Worm (Caenorhabditis elegans) whole organism, L4 larva: ENCODE measurements around the gene pch-2.

Experiments
- D1046.2 ChIP-seq: fragments of 200-800 bp; sonication (Bioruptor generic); IDR thresholded peaks from 2 replicates; pipeline ENCODE4 v1.3.6; 2022; ENCODE audit warnings: missing genetic modification characterization, missing compliant biosample characterization
- F49E8.2 ChIP-seq: sonication (generic microtip); optimal IDR thresholded peaks from 2 replicates; lab custom pipeline; 2016; ENCODE audit warnings: missing compliant biosample characterization, mild to moderate bottlenecking, missing genetic modification characterization, borderline replicate concordance
- R02D3.7 ChIP-seq: fragments of 150-350 bp; sonication (generic microtip); optimal IDR thresholded peaks from 3 replicates; lab custom pipeline; 2014; ENCODE audit warnings: missing biosample characterization, missing genetic modification characterization
- T26A8.4 ChIP-seq: fragments of 200-800 bp; sonication (Bioruptor generic); IDR thresholded peaks from 2 replicates; pipeline ENCODE4 v1.3.6; 2022; ENCODE audit warnings: missing genetic modification characterization, missing compliant biosample characterization
- Y105C5A.15 ChIP-seq: fragments of 200-800 bp; sonication (Bioruptor generic); IDR thresholded peaks from 2 replicates; pipeline ENCODE4 v1.3.6; 2022; ENCODE audit warnings: missing genetic modification characterization, missing compliant biosample characterization
- Y48G9A.11 ChIP-seq: fragments of 200-800 bp; sonication (Bioruptor generic); IDR thresholded peaks from 2 replicates; pipeline ENCODE4 v1.3.6; 2022; ENCODE audit warnings: missing genetic modification reagents, missing genetic modification characterization, missing compliant biosample characterization
- Y5F2A.4 ChIP-seq: fragments of 200-800 bp; sonication (Bioruptor generic); optimal IDR thresholded peaks from 2 replicates; lab custom pipeline; 2018; ENCODE audit warnings: mild to moderate bottlenecking, missing genetic modification characterization, missing compliant biosample characterization
- ZK337.2 ChIP-seq: fragments of 200-800 bp; sonication (Bioruptor generic); IDR thresholded peaks from 2 replicates; pipeline ENCODE4 v1.3.6; 2022; ENCODE audit warnings: missing genetic modification reagents, missing genetic modification characterization, missing compliant biosample characterization
- aha-1 ChIP-seq: fragments of 150-350 bp; peaks from one replicate; lab custom pipeline; 2014; ENCODE audit warnings: missing biosample characterization, missing genetic modification characterization
- aly-2 ChIP-seq: sonication (generic microtip); optimal IDR thresholded peaks from 2 replicates; lab custom pipeline; 2018; ENCODE audit warnings: missing biosample characterization, missing genetic modification characterization
- ama-1 ChIP-seq: fragments of 150-350 bp; optimal IDR thresholded peaks from 2 replicates; lab custom pipeline; 2014; ENCODE audit warnings: inconsistent platforms, mixed read lengths
- ceh-62 ChIP-seq: sonication (generic microtip); optimal IDR thresholded peaks from 2 replicates; lab custom pipeline; 2017; ENCODE audit warnings: missing biosample characterization, missing genetic modification characterization
- ctbp-1 ChIP-seq: fragments of 200-800 bp; sonication (Bioruptor generic); IDR thresholded peaks from 2 replicates; pipeline ENCODE4 v1.3.6; 2022; ENCODE audit warnings: missing genetic modification reagents, missing genetic modification characterization, missing compliant biosample characterization
- daf-19 ChIP-seq: fragments of 200-800 bp; sonication (Bioruptor generic); conservative IDR thresholded peaks from 2 replicates; pipeline ENCODE4 v1.3.6; 2022; ENCODE audit warnings: missing genetic modification characterization, missing compliant biosample characterization
- dmd-6 ChIP-seq: fragments of 200-800 bp; sonication (Bioruptor generic); IDR thresholded peaks from 2 replicates; pipeline ENCODE4 v1.3.6; 2022; ENCODE audit warnings: missing genetic modification reagents, missing genetic modification characterization, missing compliant biosample characterization
- dpl-1 ChIP-seq: fragments of 150-350 bp; optimal IDR thresholded peaks from 2 replicates; lab custom pipeline; 2014; ENCODE audit warnings: missing biosample characterization, missing genetic modification reagents, missing genetic modification characterization
- duxl-1 ChIP-seq: sonication (generic microtip); optimal IDR thresholded peaks from 2 replicates; lab custom pipeline; 2016; ENCODE audit warnings: mild to moderate bottlenecking, missing genetic modification characterization, moderate library complexity, missing compliant biosample characterization; ENCODE audit not compliant: poor library complexity
- dve-1 ChIP-seq: sonication (generic microtip); optimal IDR thresholded peaks from 2 replicates; lab custom pipeline; 2017; ENCODE audit warnings: antibody characterized with exemption, mild to moderate bottlenecking, missing genetic modification characterization, missing compliant biosample characterization; ENCODE audit not compliant: insufficient read depth
- egl-27 ChIP-seq: sonication (generic microtip); optimal IDR thresholded peaks from 3 replicates; lab custom pipeline; 2017; ENCODE audit warnings: missing biosample characterization, missing genetic modification reagents, missing genetic modification characterization
- fos-1 ChIP-seq: fragments of 150-350 bp; optimal IDR thresholded peaks from 2 replicates; lab custom pipeline; 2014; ENCODE audit warnings: missing biosample characterization, missing genetic modification characterization
- gei-8 ChIP-seq: fragments of 200-800 bp; sonication (Bioruptor generic); optimal IDR thresholded peaks from 2 replicates; lab custom pipeline; 2018; ENCODE audit warnings: mild to moderate bottlenecking, missing genetic modification characterization, missing compliant biosample characterization
- hif-1 ChIP-seq, 2 experiments: sonication (generic microtip); optimal IDR thresholded peaks; 2 replicates each; lab custom pipeline; 2016 to 2017; ENCODE audit warnings: missing compliant biosample characterization in 2 of 2, missing genetic modification characterization in 2 of 2, missing genetic modification reagents in 2 of 2, missing genotype in 2 of 2, mild to moderate bottlenecking in 1 of 2
- hlh-11 ChIP-seq: fragments of 200-800 bp; sonication (Bioruptor generic); optimal IDR thresholded peaks from 2 replicates; lab custom pipeline; 2018; ENCODE audit warnings: mild to moderate bottlenecking, missing genetic modification characterization, missing compliant biosample characterization
- hlh-30 ChIP-seq: sonication (generic microtip); optimal IDR thresholded peaks from 2 replicates; lab custom pipeline; 2017; ENCODE audit warnings: antibody characterized with exemption, mild to moderate bottlenecking, missing genetic modification characterization, missing compliant biosample characterization; ENCODE audit not compliant: insufficient read depth
- jun-1 ChIP-seq: fragments of 150-350 bp; optimal IDR thresholded peaks from 2 replicates; lab custom pipeline; 2014; ENCODE audit warnings: missing biosample characterization, missing genetic modification reagents, missing genetic modification characterization
- lin-13 ChIP-seq: fragments of 150-350 bp; optimal IDR thresholded peaks from 2 replicates; lab custom pipeline; 2014; ENCODE audit warnings: missing biosample characterization, missing genetic modification reagents, missing genetic modification characterization
- lsy-2 ChIP-seq, 2 experiments: fragments of 150-350 bp in 1 of 2; sonication (generic microtip) in 1 of 2; optimal IDR thresholded peaks; 2 replicates each; lab custom pipeline; 2014 to 2017; ENCODE audit warnings: missing biosample characterization in 2 of 2, missing genetic modification characterization in 2 of 2
- mep-1 ChIP-seq: fragments of 150-350 bp; sonication (generic microtip); optimal IDR thresholded peaks from 3 replicates; lab custom pipeline; 2014; ENCODE audit warnings: missing biosample characterization, missing genetic modification characterization
- mes-2 ChIP-seq: sonication (generic microtip); optimal IDR thresholded peaks from 2 replicates; lab custom pipeline; 2016; ENCODE audit warnings: missing genotype, mild to moderate bottlenecking, missing genetic modification characterization, missing compliant biosample characterization; ENCODE audit not compliant: poor library complexity, severe bottlenecking
- mxl-2 ChIP-seq: fragments of 200-800 bp; sonication (Bioruptor generic); conservative IDR thresholded peaks from 2 replicates; pipeline ENCODE4 v1.3.6; 2022; ENCODE audit warnings: missing genetic modification reagents, missing genetic modification characterization, missing compliant biosample characterization
- nhr-11 ChIP-seq: fragments of 150-350 bp; optimal IDR thresholded peaks from 2 replicates; lab custom pipeline; 2014; ENCODE audit warnings: missing biosample characterization, missing genetic modification characterization
- nhr-111 ChIP-seq: fragments of 200-800 bp; sonication (Bioruptor generic); optimal IDR thresholded peaks from 2 replicates; lab custom pipeline; 2018; ENCODE audit warnings: mild to moderate bottlenecking, missing genetic modification characterization, missing compliant biosample characterization
- nhr-237 ChIP-seq: sonication (generic microtip); optimal IDR thresholded peaks from 2 replicates; lab custom pipeline; 2017; ENCODE audit warnings: missing biosample characterization, missing genetic modification characterization
- nhr-25 ChIP-seq: sonication (generic microtip); optimal IDR thresholded peaks from 2 replicates; lab custom pipeline; 2017; ENCODE audit warnings: missing genetic modification characterization, mild to moderate bottlenecking, missing compliant biosample characterization, antibody characterized with exemption, moderate library complexity, borderline replicate concordance; ENCODE audit not compliant: insufficient read depth
- nhr-28 ChIP-seq: fragments of 150-350 bp; optimal IDR thresholded peaks from 2 replicates; lab custom pipeline; 2014; ENCODE audit warnings: missing biosample characterization, missing genetic modification characterization
- nhr-6 ChIP-seq: fragments of 150-350 bp; optimal IDR thresholded peaks from 2 replicates; lab custom pipeline; 2014; ENCODE audit warnings: missing biosample characterization, missing genetic modification characterization
- php-3 ChIP-seq: fragments of 200-800 bp; sonication (Bioruptor generic); IDR thresholded peaks from 2 replicates; pipeline ENCODE4 v1.3.6; 2022; ENCODE audit warnings: missing genetic modification reagents, missing genetic modification characterization, missing compliant biosample characterization
- saeg-2 ChIP-seq: fragments of 200-800 bp; sonication (Bioruptor generic); IDR thresholded peaks from 2 replicates; pipeline ENCODE4 v1.3.6; 2022; ENCODE audit warnings: missing genetic modification reagents, missing genetic modification characterization, missing compliant biosample characterization
- skn-1 ChIP-seq: fragments of 150-350 bp; optimal IDR thresholded peaks from 2 replicates; lab custom pipeline; 2014; ENCODE audit warnings: missing biosample characterization, missing genetic modification characterization
- unc-130 ChIP-seq: sonication (generic microtip); optimal IDR thresholded peaks from 2 replicates; lab custom pipeline; 2016; ENCODE audit warnings: missing genetic modification reagents, missing genetic modification characterization, missing compliant biosample characterization
- unc-62 ChIP-seq, 3 experiments: fragments of 150-350 bp in 1 of 3; sonication (generic microtip); optimal IDR thresholded peaks in 2 of 3; peaks in 1 of 3; 1 replicate in 1 of 3; 2 replicates in 2 of 3; lab custom pipeline; 2014 to 2017; ENCODE audit warnings: missing biosample characterization in 3 of 3, missing genetic modification characterization in 3 of 3, missing genetic modification reagents in 3 of 3, missing genotype in 1 of 3
- zag-1 ChIP-seq: fragments of 150-350 bp; optimal IDR thresholded peaks from 2 replicates; lab custom pipeline; 2014; ENCODE audit warnings: missing biosample characterization, missing genetic modification characterization
- zfp-3 ChIP-seq: fragments of 200-800 bp; sonication (Bioruptor generic); conservative IDR thresholded peaks from 2 replicates; pipeline ENCODE4 v1.3.6; 2022; ENCODE audit warnings: missing genetic modification reagents, missing genetic modification characterization, missing compliant biosample characterization
- zip-11 ChIP-seq: fragments of 200-800 bp; sonication (Bioruptor generic); IDR thresholded peaks from 2 replicates; pipeline ENCODE4 v1.3.6; 2022; ENCODE audit warnings: missing genetic modification characterization, missing compliant biosample characterization
- ztf-7 ChIP-seq: fragments of 150-350 bp; optimal IDR thresholded peaks from 2 replicates; lab custom pipeline; 2014; ENCODE audit warnings: missing biosample characterization, missing genetic modification characterization

Gene pch-2

DNA sequence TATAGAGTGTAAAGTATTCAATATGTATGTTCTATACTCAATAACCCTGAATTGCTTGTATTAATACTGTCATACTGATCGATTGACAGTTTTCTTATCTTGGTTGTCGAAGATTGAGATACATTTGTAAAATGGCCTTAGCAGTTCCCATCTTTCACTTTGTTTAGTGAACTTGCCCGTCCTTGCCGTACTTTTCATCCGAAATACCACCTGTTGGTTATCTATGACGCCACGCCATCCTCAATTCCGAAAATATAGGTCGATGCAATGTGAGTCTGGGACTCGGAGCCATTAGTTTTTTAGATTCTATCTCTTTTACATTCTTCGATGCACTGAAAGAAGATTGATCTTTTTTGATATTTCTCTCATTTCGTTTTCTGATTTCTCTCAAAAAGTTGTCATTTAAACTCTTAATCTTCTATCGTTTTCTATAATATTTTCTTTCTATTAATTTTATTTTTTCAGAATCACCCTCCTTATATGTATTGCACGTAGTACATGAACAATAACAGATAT is 28.6 kb upstream of the pch-2 start, which contains the start of gene ulp-4 (continued):
- peak; percentile 46; the same call in 1 of the 2 replicates for TF ChIP-seq dmd-6 (GFP tag; lab: Robert Waterston, UW)
- TF ChIP-seq unc-130: no peak
- TF ChIP-seq nhr-25 (tag; lab: Kevin White, UChicago): peak; percentile 30
- TF ChIP-seq D1046.2 (GFP tag; lab: Robert Waterston, UW): no peak
- no peak for TF ChIP-seq egl-27 (tag; lab: Kevin White, UChicago)
- peak; percentile 26 for TF ChIP-seq dve-1 (tag; lab: Kevin White, UChicago)
- TF ChIP-seq jun-1 (tag; lab: Kevin White, UChicago): no peak
- no peak for TF ChIP-seq mep-1 (tag; lab: Kevin White, UChicago)
- peak in 1 of 2 experiments; percentile 19 for TF ChIP-seq lsy-2 (tag; optimal IDR thresholded peaks at IDR 0.05; lab: Kevin White, UChicago)
- no peak for TF ChIP-seq dpl-1
- no peak for TF ChIP-seq nhr-6 (tag; lab: Kevin White, UChicago)
- no peak for TF ChIP-seq R02D3.7 (tag; lab: Kevin White, UChicago)
- no peak for TF ChIP-seq Y5F2A.4 (GFP tag; lab: Kevin White, UChicago)
- no peak for TF ChIP-seq daf-19 (GFP tag; lab: Robert Waterston, UW)
- no peak for TF ChIP-seq zag-1
- TF ChIP-seq gei-8 (GFP tag; lab: Kevin White, UChicago): no peak
- TF ChIP-seq ctbp-1 (GFP tag; lab: Robert Waterston, UW): no peak
- no peak for TF ChIP-seq hif-1 (tag; optimal IDR thresholded peaks at IDR 0.05; lab: Kevin White, UChicago)
- no peak for TF ChIP-seq hlh-30 (tag; lab: Kevin White, UChicago)
- TF ChIP-seq zfp-3 (GFP tag; lab: Robert Waterston, UW): no peak
- TF ChIP-seq aha-1 (tag; lab: Kevin White, UChicago): peak; percentile 70
- TF ChIP-seq T26A8.4 (GFP tag; lab: Robert Waterston, UW): no peak
- TF ChIP-seq duxl-1 (tag; lab: Kevin White, UChicago): no peak
- TF ChIP-seq saeg-2 (GFP tag; lab: Robert Waterston, UW): no peak
- no peak for TF ChIP-seq nhr-237 (tag; lab: Kevin White, UChicago)
- no peak for TF ChIP-seq zip-11 (GFP tag; lab: Robert Waterston, UW)
- TF ChIP-seq F49E8.2 (tag; lab: Kevin White, UChicago): no peak
- peak; percentile 18 for TF ChIP-seq hlh-11 (tag; lab: Kevin White, UChicago)
- no peak for TF ChIP-seq lin-13 (GFP tag; lab: Kevin White, UChicago)
- TF ChIP-seq php-3: no peak
- TF ChIP-seq mes-2 (tag; lab: Kevin White, UChicago): peak; percentile 30
- TF ChIP-seq fos-1: no peak
- TF ChIP-seq ZK337.2 (GFP tag; lab: Robert Waterston, UW): no peak
- no peak for TF ChIP-seq aly-2 (tag; lab: Kevin White, UChicago)
- TF ChIP-seq skn-1 (tag; lab: Kevin White, UChicago): no peak
- TF ChIP-seq unc-62 (GFP tag; optimal IDR thresholded peaks at IDR 0.05 in 1 of 2; lab: Kevin White, UChicago): peak in 1 of 2 experiments; percentile 73
- TF ChIP-seq unc-62 (tag; optimal IDR thresholded peaks at IDR 0.05; lab: Kevin White, UChicago): no peak
- no peak for TF ChIP-seq nhr-28
- TF ChIP-seq ceh-62 (tag; lab: Kevin White, UChicago): no peak
- TF ChIP-seq nhr-111: no peak
- TF ChIP-seq, all 104 proteins: peak for 10

DNA sequence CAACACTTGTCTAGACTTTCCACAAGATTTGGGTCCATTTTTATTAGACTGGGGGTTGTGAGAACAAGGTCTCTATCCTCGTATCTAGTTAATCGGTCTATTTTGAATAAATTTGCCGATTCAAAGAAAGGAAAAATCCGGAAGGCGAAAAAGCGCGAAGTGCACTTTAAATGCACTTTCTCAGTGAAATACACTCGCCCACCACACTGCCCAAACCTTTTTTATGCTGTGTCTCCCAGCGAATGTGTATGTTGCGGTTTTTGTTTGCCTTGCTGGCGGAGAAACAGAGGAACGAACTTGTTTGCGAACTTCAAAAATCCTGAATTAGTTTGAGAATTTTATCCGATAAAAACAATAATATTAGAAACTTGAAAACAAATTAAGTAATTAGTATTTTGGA is 27.4 kb upstream of the pch-2 start:
- peak; percentile 12; the same call in 1 of the 2 replicates for TF ChIP-seq saeg-2 (GFP tag; lab: Robert Waterston, UW)
- no peak for TF ChIP-seq Y105C5A.15
- TF ChIP-seq mxl-2: no peak
- TF ChIP-seq Y48G9A.11 (GFP tag; lab: Robert Waterston, UW): no peak
- no peak for TF ChIP-seq Y5F2A.4 (GFP tag; lab: Kevin White, UChicago)
- TF ChIP-seq dve-1 (tag; lab: Kevin White, UChicago): no peak
- TF ChIP-seq mes-2 (tag; lab: Kevin White, UChicago): peak; percentile 44
- TF ChIP-seq nhr-6 (tag; lab: Kevin White, UChicago): no peak
- TF ChIP-seq ztf-7 (tag; lab: Kevin White, UChicago): no peak
- TF ChIP-seq ctbp-1 (GFP tag; lab: Robert Waterston, UW): no peak
- TF ChIP-seq nhr-11 (tag; lab: Kevin White, UChicago): no peak
- peak; percentile 9 for TF ChIP-seq ama-1
- TF ChIP-seq mep-1 (tag; lab: Kevin White, UChicago): peak; percentile 20
- TF ChIP-seq, all 104 proteins: peak for 4
